Fruit fly (Drosophila melanogaster): ENCODE measurements around the gene mura.

The mura gene

DNA sequence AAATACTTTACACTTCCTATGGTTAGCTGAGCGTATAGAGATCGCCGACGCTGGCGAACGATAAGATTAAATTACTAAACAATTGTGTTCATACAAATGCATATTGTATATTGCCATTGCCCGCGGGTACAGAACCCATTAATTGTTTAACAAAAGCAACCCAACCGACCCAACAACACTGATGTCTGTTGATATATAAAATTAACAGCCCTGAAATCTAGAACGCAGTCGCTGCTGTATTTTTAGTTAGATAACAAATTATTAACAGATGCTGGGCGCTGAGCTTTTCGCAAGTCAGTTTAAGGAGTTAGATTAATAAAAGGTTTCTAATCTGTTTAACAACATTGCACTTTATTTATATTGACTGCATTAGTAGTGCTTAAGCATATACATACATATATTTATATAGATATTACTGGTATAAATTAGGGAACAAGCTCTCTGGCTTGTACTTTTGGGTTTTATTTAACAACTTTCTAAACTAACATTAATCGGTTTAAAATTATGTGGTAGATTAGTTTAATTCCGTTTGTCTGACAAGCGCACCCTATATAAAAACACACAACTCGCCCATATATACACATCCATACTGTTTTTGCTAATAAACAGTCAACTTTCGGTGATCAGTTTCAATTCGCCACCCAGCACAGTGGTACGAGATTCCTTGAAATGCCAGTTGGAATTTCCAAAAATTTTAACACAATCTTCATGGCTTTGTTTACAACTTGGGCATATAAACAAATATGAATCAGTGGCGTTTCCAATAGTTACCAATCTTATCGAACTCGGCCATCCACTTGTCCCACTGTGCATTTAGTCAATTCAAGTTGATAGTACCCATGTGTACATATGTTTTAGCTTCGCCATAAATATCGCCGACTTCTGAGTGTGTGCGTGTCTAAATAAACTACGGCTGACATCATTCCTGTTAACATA, 23.4 kb downstream of the mura start (continued):
- TF ChIP-seq Sry-β (GFP tag; optimal IDR thresholded peaks at IDR 0.05) (no peak), emc (GFP tag; optimal IDR thresholded peaks at IDR 0.05) (peak; percentile 88), kah (GFP tag; optimal IDR thresholded peaks at IDR 0.05) (peak; percentile 58), pb (GFP tag; optimal IDR thresholded peaks at IDR 0.05) (peak; percentile 88), fd102C (GFP tag; optimal IDR thresholded peaks at IDR 0.05) (no peak), sc (optimal IDR thresholded peaks at IDR 0.05) (no peak), sc (GFP tag; optimal IDR thresholded peaks at IDR 0.05) (peak; percentile 17), ranshi (GFP tag; IDR thresholded peaks at IDR 0.05) (peak; percentile 94), tx (GFP tag; optimal IDR thresholded peaks at IDR 0.05) (peak; percentile 69), CG12391 (tag; optimal IDR thresholded peaks at IDR 0.05) (peak; percentile 71), odd (GFP tag; optimal IDR thresholded peaks at IDR 0.05) (peak; percentile 73), cg (GFP tag; optimal IDR thresholded peaks at IDR 0.05) (peak; percentile 5), CG3065 (GFP tag; optimal IDR thresholded peaks at IDR 0.05) (peak; percentile 45), cas (GFP tag; IDR thresholded peaks at IDR 0.05) (peak; percentile 91), Mes4 (GFP tag; optimal IDR thresholded peaks at IDR 0.05) (peak; percentile 55), yki (optimal IDR thresholded peaks at IDR 0.05) (no peak), CG13775 (GFP tag; optimal IDR thresholded peaks at IDR 0.05) (peak; percentile 54), CG5245 (GFP tag; optimal IDR thresholded peaks at IDR 0.05) (peak; percentile 82), pho (GFP tag; optimal IDR thresholded peaks at IDR 0.05) (peak; percentile 87), chif (GFP tag; optimal IDR thresholded peaks at IDR 0.05) (peak; percentile 72 to 94), rib (GFP tag; IDR thresholded peaks at IDR 0.05) (peak; percentile 96), h (optimal IDR thresholded peaks at IDR 0.05) (no peak), slbo (GFP tag; IDR thresholded peaks at IDR 0.05) (peak; percentile 93), tap (tag; optimal IDR thresholded peaks at IDR 0.05) (peak; percentile 86), sima (GFP tag; optimal IDR thresholded peaks at IDR 0.05) (peak; percentile 63), Gug (GFP tag; IDR thresholded peaks at IDR 0.05) (peak; percentile 92), gcm (GFP tag; optimal IDR thresholded peaks at IDR 0.05) (peak; percentile 43), HLH3B (GFP tag; IDR thresholded peaks at IDR 0.05) (peak; percentile 90), ftz-f1 (GFP tag; optimal IDR thresholded peaks at IDR 0.05) (peak; percentile 65), ems (GFP tag; optimal IDR thresholded peaks at IDR 0.05) (peak; percentile 93), zen (tag; optimal IDR thresholded peaks at IDR 0.05) (peak; percentile 66), D19B (GFP tag; optimal IDR thresholded peaks at IDR 0.05) (peak; percentile 87), CG10366 (GFP tag; IDR thresholded peaks at IDR 0.05) (peak; percentile 83), HHEX (GFP tag; optimal IDR thresholded peaks at IDR 0.05) (peak; percentile 93), D (optimal IDR thresholded peaks at IDR 0.05) (no peak), D (GFP tag; optimal IDR thresholded peaks at IDR 0.05) (peak; percentile 67), CG16813 (GFP tag; IDR thresholded peaks at IDR 0.05; ENCODE audit: partially characterized antibody) (no peak), Abd-B (GFP tag; optimal IDR thresholded peaks at IDR 0.05) (peak; percentile 83), Hr78 (GFP tag; optimal IDR thresholded peaks at IDR 0.05) (peak in 1 of 2 experiments; percentile 18), bigmax (GFP tag; optimal IDR thresholded peaks at IDR 0.05) (peak; percentile 51), fd96Cb (tag; optimal IDR thresholded peaks at IDR 0.05) (peak; percentile 82), Pdp1 (GFP tag; optimal IDR thresholded peaks at IDR 0.05) (peak; percentile 87 to 93), knrl (GFP tag; IDR thresholded peaks at IDR 0.05; ENCODE audit: partially characterized antibody) (peak; percentile 21; the same call in 1 of the 3 replicates), CG14710 (tag; optimal IDR thresholded peaks at IDR 0.05) (peak; percentile 35), vnd (GFP tag; IDR thresholded peaks at IDR 0.05; ENCODE audit: partially characterized antibody) (0 out of 3 replicates have a peak, but pooled peaks have one; percentile 23), CG12236 (GFP tag; optimal IDR thresholded peaks at IDR 0.05) (peak; percentile 7), CG11695 (GFP tag; IDR thresholded peaks at IDR 0.05) (peak; percentile 94), Lim3 (GFP tag; IDR thresholded peaks at IDR 0.05) (no peak), Dad (GFP tag; optimal IDR thresholded peaks at IDR 0.05) (peak; percentile 90)
